Worm (Caenorhabditis elegans): ENCODE measurements around the gene papl-1.

papl-1 gene

ce11 chrV:12759660-12760059 lies at the start of gene papl-1:
papl-1 (minus strand) TSS chrV:12759760.
- no peak for TF ChIP-seq unc-62 (GFP tag; optimal IDR thresholded peaks at IDR 0.05)

- TF ChIP-seq unc-62 (GFP tag; optimal IDR thresholded peaks at IDR 0.05), result no peak
Measured at ce11 chrV:12806190-12806589, 46.6 kb upstream of the papl-1 start, which contains the start of gene ZC443.7. ZC443.7 (plus strand) TSS chrV:12806490.

DNA sequence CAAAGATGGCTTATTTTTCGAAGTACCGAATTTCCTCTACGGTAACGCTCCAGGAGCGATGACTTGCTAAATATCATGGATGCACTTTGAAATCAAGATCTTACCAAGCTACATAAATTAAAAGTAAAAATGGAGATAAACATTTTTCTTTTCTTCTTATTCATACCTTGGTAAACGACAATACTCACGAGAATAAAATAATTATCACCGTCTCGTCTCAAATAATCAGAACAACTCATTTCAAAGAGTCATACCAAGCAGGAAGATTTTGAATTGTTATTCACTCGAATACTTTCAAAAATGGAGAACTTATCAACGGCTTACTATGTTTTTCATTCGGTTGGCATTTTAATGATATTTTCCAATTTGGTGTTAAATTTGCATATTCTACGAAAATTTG lies 43.7 kb upstream of the papl-1 start, which contains the start of gene srbc-45:
Gene srbc-45, plus strand, starts transcription at position 301 of the 400 bp plus-strand sequence.
- TF ChIP-seq unc-62 (GFP tag; optimal IDR thresholded peaks at IDR 0.05), result no peak

ce11 chrV:12800171-12800570 lies 40.6 kb upstream of the papl-1 start, which contains the start of gene ugt-3:
ugt-3 (minus strand) TSS chrV:12800271.
- TF ChIP-seq unc-62 (GFP tag; optimal IDR thresholded peaks at IDR 0.05), result no peak

DNA sequence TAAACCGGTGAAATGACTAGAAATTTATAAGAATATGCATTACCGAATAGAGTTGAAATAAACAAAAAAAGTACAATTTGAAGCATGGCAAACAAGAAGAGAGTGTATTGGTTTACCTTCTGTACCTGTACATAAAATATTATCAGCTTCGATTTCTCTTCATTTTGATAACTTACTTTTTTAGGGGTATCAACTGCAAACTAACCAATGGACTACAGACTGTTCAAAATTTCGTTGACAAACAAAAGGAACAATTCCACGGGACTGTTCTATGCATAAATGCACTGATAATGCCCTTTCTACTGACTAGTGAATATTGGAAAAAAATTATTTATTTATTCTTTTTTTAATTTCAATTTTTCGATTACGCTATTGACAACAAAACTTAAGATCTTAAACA lies 38.4 kb upstream of the papl-1 start, which contains the start of gene ugt-6:
Gene ugt-6, minus strand, starts transcription at position 233 of the 400 bp plus-strand sequence.
- no peak for TF ChIP-seq unc-62 (GFP tag; optimal IDR thresholded peaks at IDR 0.05)

- TF ChIP-seq unc-62 (GFP tag; optimal IDR thresholded peaks at IDR 0.05), result no peak
Measured at ce11 chrV:12796908-12797490, 37.4 kb upstream of the papl-1 start.

ce11 chrV:12795927-12796326 lies 36.4 kb upstream of the papl-1 start:
- TF ChIP-seq unc-62 (GFP tag; optimal IDR thresholded peaks at IDR 0.05), result no peak

ce11 chrV:12795196-12795595 lies 35.6 kb upstream of the papl-1 start, which contains the start of gene ugt-4:
ugt-4 (minus strand) TSS chrV:12795336.
- TF ChIP-seq unc-62 (GFP tag; optimal IDR thresholded peaks at IDR 0.05), result no peak

- TF ChIP-seq unc-62 (GFP tag; optimal IDR thresholded peaks at IDR 0.05), result no peak
Measured at ce11 chrV:12792752-12793151, 33.2 kb upstream of the papl-1 start, which contains the start of gene ugt-5. ugt-5 (minus strand) TSS chrV:12792965.

ce11 chrV:12790188-12790587 lies 30.6 kb upstream of the papl-1 start, which contains the start of gene srbc-43:
srbc-43 (minus strand) TSS chrV:12790518.
- no peak for TF ChIP-seq unc-62 (GFP tag; optimal IDR thresholded peaks at IDR 0.05)

DNA sequence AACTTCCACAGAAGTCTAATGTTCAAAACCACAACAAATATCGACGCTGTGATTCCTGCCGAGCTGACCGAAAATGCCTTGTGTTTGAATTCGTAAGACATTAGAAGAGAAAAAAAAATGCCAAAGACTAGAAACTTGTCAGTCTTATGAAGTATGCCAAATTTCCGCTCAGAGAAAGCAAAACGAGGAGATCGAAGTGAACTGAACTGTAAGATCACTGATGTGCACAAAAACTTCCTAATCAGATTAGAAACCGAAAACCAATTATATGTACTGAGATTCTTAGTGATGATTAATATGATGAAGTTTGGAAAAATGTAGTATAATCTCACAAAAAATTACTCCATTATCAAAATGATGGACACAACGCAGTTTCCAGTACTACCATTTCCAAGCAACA lies 28.9 kb upstream of the papl-1 start, which contains the start of gene srbc-44:
Gene srbc-44, minus strand, starts transcription at position 101 of the 400 bp plus-strand sequence.
- TF ChIP-seq unc-62 (GFP tag; optimal IDR thresholded peaks at IDR 0.05), result no peak

ce11 chrV:12787026-12787425 lies 27.5 kb upstream of the papl-1 start, which contains the start of gene fkb-4:
fkb-4 (minus strand) TSS chrV:12787126.
- no peak for TF ChIP-seq unc-62 (GFP tag; optimal IDR thresholded peaks at IDR 0.05)

DNA sequence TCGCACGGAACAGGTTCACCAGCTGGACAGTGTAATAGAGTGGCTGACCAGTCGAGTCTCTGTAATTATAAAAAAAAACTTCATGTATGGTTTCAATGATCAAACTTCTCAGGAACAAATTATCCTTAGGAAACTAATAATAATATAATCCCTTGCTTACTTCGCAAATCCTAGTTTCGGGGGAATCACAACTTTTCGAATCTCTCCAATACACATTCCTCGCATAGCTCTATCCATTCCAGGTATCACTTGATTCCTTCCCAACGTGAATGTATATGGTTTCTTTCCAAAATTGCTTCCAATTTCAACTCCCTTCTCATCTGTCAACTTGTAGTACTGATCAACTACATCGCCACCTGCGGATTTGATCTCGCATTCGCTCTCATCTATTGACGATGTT lies 26.8 kb upstream of the papl-1 start:
- no peak for TF ChIP-seq unc-62 (GFP tag; optimal IDR thresholded peaks at IDR 0.05)

DNA sequence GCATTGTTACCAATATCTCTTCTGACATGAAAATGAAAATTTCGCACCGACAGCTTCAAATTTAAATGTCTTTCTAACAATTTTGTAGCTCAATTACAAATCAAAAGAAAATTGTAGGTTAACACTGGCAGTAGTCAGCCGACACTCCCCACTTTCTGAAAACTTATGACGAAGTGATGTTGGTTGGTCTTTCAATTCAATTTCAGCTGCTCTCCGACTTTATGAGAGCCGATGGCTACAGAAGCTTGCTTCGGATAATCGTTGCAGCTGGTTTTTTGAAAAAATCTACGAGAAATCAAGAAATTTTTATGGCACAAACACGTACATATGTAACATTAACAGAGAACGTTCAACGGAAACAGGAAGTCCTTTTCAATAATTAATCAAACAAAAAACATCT lies 25.3 kb upstream of the papl-1 start, which contains the start of gene sre-20:
Gene sre-20, minus strand, starts transcription at position 101 of the 400 bp plus-strand sequence.
- no peak for TF ChIP-seq unc-62 (GFP tag; optimal IDR thresholded peaks at IDR 0.05)

DNA sequence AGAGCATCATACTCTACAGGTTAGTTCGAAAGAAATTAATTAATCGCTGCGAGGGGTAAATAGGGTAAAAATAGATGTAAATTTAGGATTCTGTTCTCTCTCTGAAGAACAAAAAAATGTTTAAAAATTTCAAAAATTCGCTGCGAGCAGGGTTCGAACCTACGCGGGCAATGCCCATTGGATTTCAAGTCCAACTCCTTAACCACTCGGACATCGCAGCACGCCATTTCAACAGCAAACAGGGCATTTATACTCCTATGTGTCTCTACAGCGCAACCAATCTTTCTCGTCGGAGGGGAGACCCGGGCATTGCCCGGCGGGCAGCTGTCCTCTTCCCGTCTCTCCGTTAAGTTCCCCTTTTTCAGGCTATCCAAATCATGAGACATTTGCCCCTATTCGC lies 20.7 kb upstream of the papl-1 start:
- TF ChIP-seq unc-62 (GFP tag; optimal IDR thresholded peaks at IDR 0.05), result no peak

ce11 chrV:12773852-12774251 lies 14.3 kb upstream of the papl-1 start:
- no peak for TF ChIP-seq unc-62 (GFP tag; optimal IDR thresholded peaks at IDR 0.05)

DNA sequence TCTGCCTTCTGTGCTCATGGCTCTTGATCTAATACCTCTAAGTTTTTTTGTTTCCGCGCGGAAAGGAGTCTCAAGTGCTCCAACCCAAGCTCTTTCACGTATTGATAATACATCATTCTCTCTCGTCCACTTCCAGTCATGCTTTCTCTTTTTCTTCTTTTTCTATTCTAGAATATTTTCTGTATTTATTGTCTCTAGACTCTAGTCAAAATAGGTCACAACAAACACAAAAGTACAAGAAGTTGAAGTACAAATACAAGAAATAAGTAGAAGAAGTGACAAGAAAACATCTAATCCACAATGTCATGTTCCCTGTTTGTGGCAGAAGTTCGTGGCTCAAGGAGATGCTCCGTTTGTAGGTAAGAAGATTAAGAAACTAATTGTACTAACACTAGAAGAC lies 13.7 kb upstream of the papl-1 start, which contains the start of gene ZC455.1:
Gene ZC455.1, plus strand, starts transcription at position 301 of the 400 bp plus-strand sequence.
- no peak for TF ChIP-seq unc-62 (GFP tag; optimal IDR thresholded peaks at IDR 0.05)

Measured in whole organism, dauer.